Fruit fly (Drosophila melanogaster): ENCODE data around the gene dmrt11E.

The dmrt11E gene

dm6 chrX:13369438-13369837, 1.4 kb downstream of the dmrt11E start:
- TF ChIP-seq CG5204 (GFP tag; optimal IDR thresholded peaks at IDR 0.05) (no peak), CG7101 (tag; optimal IDR thresholded peaks at IDR 0.05) (no peak), pad (GFP tag; optimal IDR thresholded peaks at IDR 0.05) (no peak), CG14711 (tag; optimal IDR thresholded peaks at IDR 0.05) (no peak), Mnt (GFP tag; optimal IDR thresholded peaks at IDR 0.05) (no peak), cnc (optimal IDR thresholded peaks at IDR 0.05) (no peak), CG12768 (GFP tag; optimal IDR thresholded peaks at IDR 0.05) (no peak), toe (GFP tag; optimal IDR thresholded peaks at IDR 0.05) (no peak), bab1 (GFP tag; optimal IDR thresholded peaks at IDR 0.05) (no peak), Hr96 (GFP tag; optimal IDR thresholded peaks at IDR 0.05) (no peak), Crg-1 (GFP tag; optimal IDR thresholded peaks at IDR 0.05) (no peak)

DNA sequence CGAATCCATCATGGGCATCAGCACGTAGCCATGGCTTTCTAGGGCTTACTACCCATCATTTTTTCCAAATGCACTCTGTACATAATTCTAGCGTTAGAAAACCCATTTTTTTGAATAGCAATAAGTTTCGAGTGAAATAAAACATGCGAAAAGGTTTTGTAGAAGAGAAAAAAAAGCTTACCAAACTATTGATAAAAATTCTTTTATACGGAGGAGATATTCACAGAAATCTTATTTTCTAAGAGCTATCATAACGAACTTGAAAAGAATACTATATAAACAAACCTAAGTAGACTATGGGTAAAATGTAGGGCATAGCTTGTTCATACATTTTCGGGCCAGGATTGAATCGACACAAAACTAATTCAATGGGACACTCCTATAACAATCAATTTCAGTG, 2.3 kb downstream of the dmrt11E start, which contains the start of gene CG1640:
Gene CG1640 (plus strand): TSS at position 301 of the 400 bp plus-strand sequence.
- TF ChIP-seq kay (GFP tag; ENCODE audit: borderline replicate concordance) (peak; percentile 19), CG7045 (GFP tag; optimal IDR thresholded peaks at IDR 0.05) (no peak)

dm6 chrX:13370826-13371703, 3.1 kb downstream of the dmrt11E start:
- TF ChIP-seq toe (GFP tag; optimal IDR thresholded peaks at IDR 0.05), result peak; percentile 6
- TF ChIP-seq kay (GFP tag; ENCODE audit: borderline replicate concordance), result peak; percentile 72
- TF ChIP-seq Mnt (GFP tag; optimal IDR thresholded peaks at IDR 0.05), result peak; percentile 72
- TF ChIP-seq CG33017 (tag; optimal IDR thresholded peaks at IDR 0.05), result no peak
- TF ChIP-seq Clk (GFP tag; optimal IDR thresholded peaks at IDR 0.05), result no peak
- peak; percentile 28 for TF ChIP-seq tj (GFP tag; optimal IDR thresholded peaks at IDR 0.05)
- peak; percentile 25 for TF ChIP-seq CG12768 (GFP tag; optimal IDR thresholded peaks at IDR 0.05)
- TF ChIP-seq CG11617 (GFP tag; optimal IDR thresholded peaks at IDR 0.05), result peak; percentile 35
- no peak for TF ChIP-seq ovo (GFP tag; optimal IDR thresholded peaks at IDR 0.05)
- TF ChIP-seq cic (GFP tag; optimal IDR thresholded peaks at IDR 0.05), result peak; percentile 22
- no peak for TF ChIP-seq pad (GFP tag; optimal IDR thresholded peaks at IDR 0.05)
- peak; percentile 53 for TF ChIP-seq bab1 (GFP tag; optimal IDR thresholded peaks at IDR 0.05)
- TF ChIP-seq Hr96 (GFP tag; optimal IDR thresholded peaks at IDR 0.05), result no peak
- peak; percentile 37 for TF ChIP-seq Crg-1 (GFP tag; optimal IDR thresholded peaks at IDR 0.05)
- TF ChIP-seq CG5204 (GFP tag; optimal IDR thresholded peaks at IDR 0.05), result no peak
- peak; percentile 27 for TF ChIP-seq CG14711 (tag; optimal IDR thresholded peaks at IDR 0.05)
- no peak for TF ChIP-seq CG7045 (GFP tag; optimal IDR thresholded peaks at IDR 0.05)
- TF ChIP-seq CG1620 (GFP tag; optimal IDR thresholded peaks at IDR 0.05), result peak; percentile 21
- TF ChIP-seq CG7101 (tag; optimal IDR thresholded peaks at IDR 0.05), result peak; percentile 32
- no peak for TF ChIP-seq cnc (optimal IDR thresholded peaks at IDR 0.05)

DNA sequence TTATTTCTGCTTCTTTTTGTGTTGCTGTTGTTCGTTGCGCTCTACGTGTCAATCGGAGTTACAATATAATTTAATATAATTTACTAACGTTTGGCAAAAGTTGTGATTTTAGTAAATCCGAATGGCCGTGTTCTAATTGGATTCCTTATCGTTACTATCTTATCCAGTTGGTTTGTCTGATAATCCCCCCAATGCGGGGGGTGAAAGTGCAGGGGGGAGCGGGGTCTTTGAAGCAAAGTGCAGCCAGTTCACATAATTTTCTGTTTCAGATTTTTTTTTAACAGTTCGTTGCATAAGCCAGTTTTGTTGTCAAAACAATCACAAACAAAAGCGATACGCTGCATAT, 3.7 kb downstream of the dmrt11E start:
- TF ChIP-seq Mnt (GFP tag; optimal IDR thresholded peaks at IDR 0.05) (no peak), ovo (GFP tag; optimal IDR thresholded peaks at IDR 0.05) (peak; percentile 65)

DNA sequence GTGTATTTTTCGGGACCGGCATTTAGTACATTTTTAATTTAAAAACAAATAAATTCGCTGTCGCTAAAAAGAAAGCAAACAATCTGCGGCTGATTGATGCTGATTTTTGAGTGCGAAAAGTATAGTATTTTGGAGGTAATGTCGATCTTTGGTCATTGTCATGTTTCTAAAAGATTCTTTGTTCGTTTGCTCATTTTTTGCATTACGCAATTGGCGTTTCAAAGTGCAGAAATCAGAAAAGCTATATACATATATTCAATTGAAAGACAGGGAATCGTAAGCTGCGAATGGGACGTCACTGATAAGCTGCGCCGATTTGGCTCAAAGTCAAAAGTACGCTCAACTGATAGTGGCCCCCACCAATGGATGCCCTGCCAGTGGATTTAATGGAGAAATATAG, 4.5 kb downstream of the dmrt11E start:
- TF ChIP-seq Hr96 (GFP tag; optimal IDR thresholded peaks at IDR 0.05) (no peak), CG1620 (GFP tag; optimal IDR thresholded peaks at IDR 0.05) (no peak), CG11617 (GFP tag; optimal IDR thresholded peaks at IDR 0.05) (no peak), cic (GFP tag; optimal IDR thresholded peaks at IDR 0.05) (no peak), tj (GFP tag; optimal IDR thresholded peaks at IDR 0.05) (no peak), CG14711 (tag; optimal IDR thresholded peaks at IDR 0.05) (no peak), CG7101 (tag; optimal IDR thresholded peaks at IDR 0.05) (no peak), toe (GFP tag; optimal IDR thresholded peaks at IDR 0.05) (no peak), CG7045 (GFP tag; optimal IDR thresholded peaks at IDR 0.05) (no peak), kay (GFP tag; ENCODE audit: borderline replicate concordance) (no peak)

dm6 chrX:13373239-13374153, 5.5 kb downstream of the dmrt11E start:
- peak; percentile 95 for TF ChIP-seq CG7101 (tag; optimal IDR thresholded peaks at IDR 0.05)
- no peak for TF ChIP-seq Hr96 (GFP tag; optimal IDR thresholded peaks at IDR 0.05)
- peak; percentile 53 for TF ChIP-seq bab1 (GFP tag; optimal IDR thresholded peaks at IDR 0.05)
- peak; percentile 87 for TF ChIP-seq CG14711 (tag; optimal IDR thresholded peaks at IDR 0.05)
- TF ChIP-seq Crg-1 (GFP tag; optimal IDR thresholded peaks at IDR 0.05), result peak; percentile 80
- no peak for TF ChIP-seq cnc (optimal IDR thresholded peaks at IDR 0.05)
- peak; percentile 74 for TF ChIP-seq CG7045 (GFP tag; optimal IDR thresholded peaks at IDR 0.05)
- peak; percentile 36 for TF ChIP-seq toe (GFP tag; optimal IDR thresholded peaks at IDR 0.05)
- TF ChIP-seq kay (GFP tag; ENCODE audit: borderline replicate concordance), result peak; percentile 46
- TF ChIP-seq CG33017 (tag; optimal IDR thresholded peaks at IDR 0.05), result peak; percentile 80
- TF ChIP-seq cic (GFP tag; optimal IDR thresholded peaks at IDR 0.05), result peak; percentile 12
- TF ChIP-seq CG12768 (GFP tag; optimal IDR thresholded peaks at IDR 0.05), result peak; percentile 77
- peak; percentile 79 for TF ChIP-seq Mnt (GFP tag; optimal IDR thresholded peaks at IDR 0.05)
- peak; percentile 89 for TF ChIP-seq ovo (GFP tag; optimal IDR thresholded peaks at IDR 0.05)
- TF ChIP-seq Clk (GFP tag; optimal IDR thresholded peaks at IDR 0.05), result no peak
- TF ChIP-seq CG1620 (GFP tag; optimal IDR thresholded peaks at IDR 0.05), result peak; percentile 42
- TF ChIP-seq tj (GFP tag; optimal IDR thresholded peaks at IDR 0.05), result peak; percentile 75
- TF ChIP-seq CG5204 (GFP tag; optimal IDR thresholded peaks at IDR 0.05), result peak; percentile 53
- TF ChIP-seq CG11617 (GFP tag; optimal IDR thresholded peaks at IDR 0.05), result peak; percentile 83
- no peak for TF ChIP-seq pad (GFP tag; optimal IDR thresholded peaks at IDR 0.05)
